Fruit fly (Drosophila melanogaster) whole organism, wandering third instar larva: ENCODE results near the gene KP78a.
A peak's percentile ranks its signal among the peaks of the same experiment; 100 is the strongest.

Source experiments
- Abd-B ChIP-seq: fragments of >200 bp; optimal IDR thresholded peaks from 2 replicates; lab custom pipeline; 2017; ENCODE audit warnings: missing biosample characterization, missing genetic modification characterization
- CG32264 ChIP-seq: fragments of 200-800 bp; sonication (Bioruptor generic); optimal IDR thresholded peaks from 2 replicates; lab custom pipeline; 2016; ENCODE audit warnings: missing biosample characterization, missing genetic modification characterization
- Dfd ChIP-seq: fragments of >200 bp; optimal IDR thresholded peaks from 2 replicates; lab custom pipeline; 2017; ENCODE audit warnings: missing biosample characterization, missing genetic modification characterization
- Dif ChIP-seq: fragments of 200-275, 200-300 bp; sonication (Bioruptor generic); optimal IDR thresholded peaks from 2 replicates; lab custom pipeline; 2018; ENCODE audit warnings: missing biosample characterization, missing genetic modification characterization; ENCODE audit not compliant: partially characterized antibody
- GATAd ChIP-seq: sonication (Bioruptor generic); optimal IDR thresholded peaks from 2 replicates; lab custom pipeline; 2016; ENCODE audit warnings: missing biosample characterization, missing genetic modification characterization
- HLH106 ChIP-seq: fragments of 200-800 bp; optimal IDR thresholded peaks from 3 replicates; lab custom pipeline; 2019; ENCODE audit warnings: missing biosample characterization, mild to moderate bottlenecking, missing genetic modification characterization, moderate library complexity
- Hnf4 ChIP-seq: fragments of 200-800 bp; sonication (Bioruptor generic); optimal IDR thresholded peaks from 2 replicates; lab custom pipeline; 2016; ENCODE audit warnings: missing biosample characterization, mild to moderate bottlenecking, missing genetic modification characterization
- Hr78 ChIP-seq: fragments of >200 bp; optimal IDR thresholded peaks from 2 replicates; lab custom pipeline; 2017; ENCODE audit warnings: missing biosample characterization, missing genetic modification characterization
- Hr83 ChIP-seq: fragments of 200-300 bp; sonication (Bioruptor generic); optimal IDR thresholded peaks from 2 replicates; lab custom pipeline; 2016; ENCODE audit warnings: missing biosample characterization, mild to moderate bottlenecking, missing genetic modification characterization, moderate library complexity; ENCODE audit not compliant: poor library complexity, severe bottlenecking
- Jra ChIP-seq: sonication (Bioruptor generic); optimal IDR thresholded peaks from 2 replicates; lab custom pipeline; 2016; ENCODE audit warnings: missing biosample characterization, missing genetic modification characterization
- Mio ChIP-seq: sonication (Bioruptor generic); optimal IDR thresholded peaks from 2 replicates; lab custom pipeline; 2016; ENCODE audit warnings: missing biosample characterization, missing genetic modification characterization
- Myc ChIP-seq: fragments of >200 bp; optimal IDR thresholded peaks from 2 replicates; lab custom pipeline; 2017
- N ChIP-seq: fragments of >200 bp; optimal IDR thresholded peaks from 2 replicates; lab custom pipeline; 2018; ENCODE audit warnings: missing biosample characterization, missing external identifiers, missing genetic modification characterization
- OdsH ChIP-seq: fragments of 200-800 bp; sonication (Bioruptor generic); optimal IDR thresholded peaks from 2 replicates; lab custom pipeline; 2016; ENCODE audit warnings: missing biosample characterization, mild to moderate bottlenecking, missing genetic modification characterization
- Rel ChIP-seq, 2 experiments: fragments of 200-800 bp; sonication (Bioruptor generic) in 1 of 2; optimal IDR thresholded peaks; 2 replicates in 1 of 2; 3 replicates in 1 of 2; lab custom pipeline; 2016 to 2019; ENCODE audit warnings: mild to moderate bottlenecking in 2 of 2, missing biosample characterization in 2 of 2, missing genetic modification characterization in 2 of 2, moderate library complexity in 1 of 2
- Sp1 ChIP-seq: fragments of 200-800 bp; sonication (Bioruptor generic); optimal IDR thresholded peaks from 3 replicates; lab custom pipeline; 2019; ENCODE audit warnings: missing biosample characterization, mild to moderate bottlenecking, missing genetic modification characterization, moderate library complexity
- Vsx2 ChIP-seq: fragments of 200-300, 225-300 bp; sonication (Bioruptor generic); optimal IDR thresholded peaks from 2 replicates; lab custom pipeline; 2018; ENCODE audit warnings: missing biosample characterization, missing genetic modification characterization; ENCODE audit not compliant: partially characterized antibody
- br ChIP-seq: fragments of 200-800 bp; sonication (Bioruptor generic); optimal IDR thresholded peaks from 2 replicates; lab custom pipeline; 2016; ENCODE audit warnings: missing biosample characterization, missing genetic modification characterization
- brk ChIP-seq: fragments of 200-800 bp; sonication (Bioruptor generic); optimal IDR thresholded peaks from 2 replicates; lab custom pipeline; 2016; ENCODE audit warnings: missing biosample characterization, mild to moderate bottlenecking, missing genetic modification characterization
- dl ChIP-seq, 2 experiments: fragments of 175-275, 200-275 bp in 1 of 2; fragments of 200-275 bp in 1 of 2; sonication (Bioruptor generic); optimal IDR thresholded peaks; lab custom pipeline; 2018; ENCODE audit warnings: mild to moderate bottlenecking in 2 of 2, missing biosample characterization in 2 of 2, missing genetic modification characterization in 2 of 2, moderate library complexity in 2 of 2; ENCODE audit not compliant: partially characterized antibody in 2 of 2, insufficient read depth in 1 of 2
- dmrt93B ChIP-seq: fragments of 200-800 bp; sonication (Bioruptor generic); optimal IDR thresholded peaks from 2 replicates; lab custom pipeline; 2018; ENCODE audit warnings: missing biosample characterization, mild to moderate bottlenecking, missing genetic modification characterization
- dsf ChIP-seq: sonication (Bioruptor generic); optimal IDR thresholded peaks from 2 replicates; lab custom pipeline; 2016; ENCODE audit warnings: missing biosample characterization, missing genetic modification characterization, borderline replicate concordance
- ey ChIP-seq: fragments of 200-800 bp; sonication (Bioruptor generic); optimal IDR thresholded peaks from 2 replicates; lab custom pipeline; 2016; ENCODE audit warnings: missing biosample characterization, missing genetic modification characterization
- foxo ChIP-seq, 2 experiments: fragments of 200-800 bp; sonication (Bioruptor generic); optimal IDR thresholded peaks; 2 replicates in 1 of 2; 3 replicates in 1 of 2; lab custom pipeline; 2016 to 2017; ENCODE audit warnings: missing biosample characterization in 2 of 2, missing genetic modification characterization in 2 of 2
- fru ChIP-seq: fragments of 200-800 bp; sonication (Bioruptor generic); optimal IDR thresholded peaks from 3 replicates; lab custom pipeline; 2016; ENCODE audit warnings: missing biosample characterization, mild to moderate bottlenecking, missing genetic modification characterization
- h ChIP-seq: fragments of 200-800 bp; sonication (Bioruptor generic); optimal IDR thresholded peaks from 3 replicates; lab custom pipeline; 2016; ENCODE audit warnings: missing biosample characterization, mild to moderate bottlenecking, missing genetic modification characterization
- jim ChIP-seq: fragments of 175-275, 200-325 bp; sonication (Bioruptor generic); optimal IDR thresholded peaks from 2 replicates; lab custom pipeline; 2016; ENCODE audit warnings: missing biosample characterization, mild to moderate bottlenecking, missing genetic modification characterization
- lola ChIP-seq: fragments of >200 bp; optimal IDR thresholded peaks from 2 replicates; lab custom pipeline; 2017; ENCODE audit warnings: missing biosample characterization, missing genetic modification characterization
- pan ChIP-seq: fragments of >200 bp; optimal IDR thresholded peaks from 2 replicates; lab custom pipeline; 2017
- psq ChIP-seq: fragments of 200-800 bp; sonication (Bioruptor generic); optimal IDR thresholded peaks from 3 replicates; lab custom pipeline; 2017; ENCODE audit warnings: missing biosample characterization, mild to moderate bottlenecking, missing genetic modification characterization, moderate library complexity
- rgr ChIP-seq: fragments of 200-800 bp; sonication (Bioruptor generic); optimal IDR thresholded peaks from 3 replicates; lab custom pipeline; 2016; ENCODE audit warnings: missing biosample characterization, mild to moderate bottlenecking, missing genetic modification characterization
- sage ChIP-seq: fragments of 200-800 bp; sonication (Bioruptor generic); optimal IDR thresholded peaks from 2 replicates; lab custom pipeline; 2016; ENCODE audit warnings: missing biosample characterization, mild to moderate bottlenecking, missing genetic modification characterization
- woc ChIP-seq: sonication (Bioruptor generic); optimal IDR thresholded peaks from 2 replicates; lab custom pipeline; 2016; ENCODE audit warnings: missing biosample characterization, mild to moderate bottlenecking, missing genetic modification characterization

Gene KP78a

DNA sequence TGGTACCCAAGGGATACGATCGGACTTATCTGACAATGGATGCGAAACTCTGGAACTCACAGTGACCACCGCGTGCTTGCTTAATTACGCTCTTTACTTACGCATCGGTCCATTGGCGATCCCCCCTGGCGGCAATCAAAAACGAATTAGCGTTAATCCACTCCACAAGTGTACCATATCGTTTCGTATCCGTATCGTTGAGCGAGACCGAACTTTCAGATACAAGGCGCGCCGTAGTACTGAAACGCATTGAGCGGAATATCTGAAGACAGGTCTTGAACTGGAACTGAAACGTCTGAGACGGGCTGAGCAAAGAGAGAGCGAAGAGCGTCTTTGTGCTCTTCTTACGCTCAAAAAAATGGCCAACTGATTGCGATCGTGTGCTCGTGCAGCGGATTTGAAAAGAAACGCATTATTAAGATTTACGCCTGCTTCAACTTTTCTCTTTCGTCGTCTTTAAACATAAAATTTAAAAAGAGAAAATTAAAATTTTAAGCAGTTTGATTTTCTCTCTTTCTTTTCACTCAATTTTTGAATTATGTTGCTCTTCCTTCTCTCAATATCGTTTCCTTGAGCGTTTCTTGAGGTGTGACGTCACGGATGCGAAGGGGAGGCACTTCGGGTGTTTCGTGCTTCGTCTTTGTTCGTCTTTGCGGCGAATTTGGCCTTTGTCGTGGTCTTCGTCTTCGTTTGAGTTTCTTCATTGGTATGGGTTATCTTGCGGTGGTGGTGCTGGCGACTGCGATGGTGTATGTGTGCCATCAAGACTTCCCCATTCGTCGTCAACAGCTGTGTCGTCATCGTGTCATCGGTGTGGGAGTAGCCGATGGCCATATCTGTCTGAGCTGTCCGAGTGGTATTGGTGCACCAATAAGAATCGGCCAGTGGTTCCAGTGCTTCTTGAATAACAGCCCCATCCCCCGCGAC, at the start of gene KP78a, which contains the start of gene KP78b:
Gene KP78a (minus strand): TSS at position 220 of the 927 bp plus-strand sequence.
Gene KP78b (minus strand): TSS at position 220 of the 927 bp plus-strand sequence.
- no peak for TF ChIP-seq dsf (GFP tag; lab: Kevin White, UChicago)
- no peak for TF ChIP-seq Sp1
- peak; percentile 37 for TF ChIP-seq brk (GFP tag; lab: Kevin White, UChicago)
- TF ChIP-seq Rel (GFP tag; optimal IDR thresholded peaks at IDR 0.05; lab: Kevin White, UChicago) = no peak
- no peak for TF ChIP-seq Rel (tag; optimal IDR thresholded peaks at IDR 0.05; lab: Kevin White, UChicago)
- no peak for TF ChIP-seq Hnf4 (GFP tag; lab: Kevin White, UChicago)
- TF ChIP-seq lola (GFP tag; lab: Kevin White, UChicago) = no peak
- TF ChIP-seq Dif (GFP tag; lab: Kevin White, UChicago) = peak; percentile 65
- TF ChIP-seq Hr83 (GFP tag; lab: Kevin White, UChicago) = peak; percentile 67
- no peak for TF ChIP-seq fru (GFP tag; lab: Kevin White, UChicago)
- TF ChIP-seq Vsx2 (GFP tag; lab: Kevin White, UChicago) = no peak
- TF ChIP-seq OdsH (GFP tag; lab: Kevin White, UChicago) = no peak
- TF ChIP-seq Mio (GFP tag; lab: Kevin White, UChicago) = no peak
- TF ChIP-seq Myc (lab: Kevin White, UChicago) = no peak
- peak; percentile 49 to 72 for TF ChIP-seq dl (GFP tag; optimal IDR thresholded peaks at IDR 0.05; lab: Kevin White, UChicago; ENCODE audit: insufficient read depth in 1 of 2, partially characterized antibody in 2 of 2)
- TF ChIP-seq N (GFP tag; lab: Kevin White, UChicago) = peak; percentile 41
- no peak for TF ChIP-seq br (GFP tag; lab: Kevin White, UChicago)
- TF ChIP-seq psq (GFP tag; lab: Kevin White, UChicago) = peak; percentile 16
- TF ChIP-seq Abd-B = no peak
- TF ChIP-seq sage (GFP tag; lab: Kevin White, UChicago) = no peak
- TF ChIP-seq Hr78 = no peak
- TF ChIP-seq CG32264 (GFP tag; lab: Kevin White, UChicago) = no peak
- TF ChIP-seq pan (lab: Kevin White, UChicago) = no peak
- TF ChIP-seq h (GFP tag; lab: Kevin White, UChicago) = no peak
- TF ChIP-seq ey (GFP tag; lab: Kevin White, UChicago) = no peak
- no peak for TF ChIP-seq Jra (GFP tag; lab: Kevin White, UChicago)

DNA sequence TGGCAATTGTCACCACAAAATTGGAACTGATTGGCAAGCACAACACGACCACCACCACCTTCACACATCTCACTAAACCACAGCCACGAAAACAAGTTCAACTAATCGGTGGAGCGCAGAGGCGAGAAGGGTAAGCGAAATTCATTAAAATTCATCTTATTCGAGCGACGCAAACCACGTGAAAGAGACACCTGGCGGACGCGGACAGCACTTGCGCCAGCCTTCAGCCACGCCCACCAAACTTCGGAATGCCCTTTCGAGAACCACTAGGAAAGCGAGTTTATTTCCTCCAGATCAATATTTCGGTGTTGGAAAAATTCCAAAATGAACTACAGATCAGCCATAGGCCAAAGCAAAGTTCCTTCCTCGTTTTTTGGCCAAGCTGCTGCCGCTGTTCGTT, 42.6 kb upstream of the KP78a start:
- TF ChIP-seq foxo (GFP tag; optimal IDR thresholded peaks at IDR 0.05; lab: Kevin White, UChicago) (no peak), dl (GFP tag; optimal IDR thresholded peaks at IDR 0.05; lab: Kevin White, UChicago; ENCODE audit: insufficient read depth in 1 of 2, partially characterized antibody in 2 of 2) (no peak), brk (GFP tag; lab: Kevin White, UChicago) (no peak), sage (GFP tag; lab: Kevin White, UChicago) (no peak), jim (GFP tag; lab: Kevin White, UChicago) (no peak), dmrt93B (GFP tag; lab: Kevin White, UChicago) (no peak), Hr78 (no peak), GATAd (GFP tag; lab: Kevin White, UChicago) (no peak), Rel (GFP tag; optimal IDR thresholded peaks at IDR 0.05; lab: Kevin White, UChicago) (no peak), Rel (tag; optimal IDR thresholded peaks at IDR 0.05; lab: Kevin White, UChicago) (no peak), h (GFP tag; lab: Kevin White, UChicago) (no peak), Dfd (GFP tag; lab: Kevin White, UChicago) (no peak), fru (GFP tag; lab: Kevin White, UChicago) (no peak), HLH106 (tag; lab: Kevin White, UChicago) (no peak), ey (GFP tag; lab: Kevin White, UChicago) (no peak), Mio (GFP tag; lab: Kevin White, UChicago) (no peak), Dif (GFP tag; lab: Kevin White, UChicago) (no peak), Jra (GFP tag; lab: Kevin White, UChicago) (no peak), br (GFP tag; lab: Kevin White, UChicago) (no peak), lola (GFP tag; lab: Kevin White, UChicago) (no peak)

DNA sequence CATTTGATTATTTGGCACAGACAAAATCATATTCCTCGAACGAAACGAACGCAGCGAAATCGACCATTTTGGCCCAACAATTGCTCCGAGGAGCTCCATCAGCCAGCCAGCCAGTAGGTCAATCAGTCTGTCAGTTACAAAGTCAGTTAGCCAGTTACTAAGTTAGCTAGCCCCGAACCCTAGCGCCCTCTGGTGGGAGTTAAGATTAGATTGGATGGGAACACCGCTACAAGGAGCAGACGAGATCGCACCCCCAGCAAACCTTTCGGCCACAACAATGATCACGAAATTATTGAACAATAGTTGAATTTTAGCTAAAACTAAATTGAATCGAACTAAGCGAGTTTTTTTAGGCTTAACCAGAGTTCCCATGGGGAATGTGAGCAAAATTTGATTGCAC, 41.0 kb upstream of the KP78a start:
- TF ChIP-seq Dif (GFP tag; lab: Kevin White, UChicago) = no peak
- TF ChIP-seq Myc (lab: Kevin White, UChicago) = no peak
- no peak for TF ChIP-seq psq (GFP tag; lab: Kevin White, UChicago)
- no peak for TF ChIP-seq brk (GFP tag; lab: Kevin White, UChicago)
- no peak for TF ChIP-seq Sp1
- TF ChIP-seq ey (GFP tag; lab: Kevin White, UChicago) = no peak
- TF ChIP-seq rgr = no peak
- TF ChIP-seq sage (GFP tag; lab: Kevin White, UChicago) = no peak
- TF ChIP-seq fru (GFP tag; lab: Kevin White, UChicago) = no peak
- no peak for TF ChIP-seq woc (GFP tag; lab: Kevin White, UChicago)
- TF ChIP-seq N (GFP tag; lab: Kevin White, UChicago) = no peak
- no peak for TF ChIP-seq Jra (GFP tag; lab: Kevin White, UChicago)
